Fruit fly (Drosophila melanogaster) whole organism: ENCODE results near the gene CG46513.
"Not testable (repeated sequence)": the region's sequence is repeated elsewhere in the genome, so short reads cannot be mapped to it uniquely, and the experiment has no call there.

Experiments
- CG8478 ChIP-seq: fragments of >200 bp; optimal IDR thresholded peaks from 2 replicates; lab custom pipeline; 2018; ENCODE audit warnings: inconsistent platforms
- EcR ChIP-seq, 2 experiments: fragments of >200 bp; optimal IDR thresholded peaks; 2 replicates each; lab custom pipeline; 2017; ENCODE audit warnings: missing biosample characterization in 2 of 2, missing genetic modification characterization in 2 of 2, missing genetic modification reagents in 2 of 2

DNA sequence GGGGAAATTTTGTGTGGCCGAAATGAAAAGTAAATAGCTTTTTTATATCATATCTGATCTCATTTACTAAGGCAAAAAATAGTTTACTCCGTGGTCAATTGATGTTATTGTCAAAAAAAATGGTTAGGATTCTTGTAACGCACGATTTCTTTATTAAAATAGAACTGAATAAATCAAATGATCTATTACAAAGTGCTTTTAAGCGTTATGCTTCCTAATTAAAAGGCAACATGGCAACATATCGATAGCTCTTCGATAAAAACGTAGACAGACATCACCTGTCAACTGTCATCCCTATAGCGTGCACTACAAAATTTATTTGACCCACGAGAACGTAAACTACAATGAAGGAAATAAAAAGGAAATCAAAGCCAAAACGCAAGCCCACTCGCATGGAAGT is 9.8 kb downstream of the CG46513 start, which contains the start of gene CG46515:
- TF ChIP-seq EcR (GFP tag; optimal IDR thresholded peaks at IDR 0.05; lab: Kevin White, UChicago); CG8478 (lab: Kevin White, UChicago): not testable (repeated sequence)
